Worm (Caenorhabditis elegans): ENCODE data around the gene Y69H2.10.

ce11 chrV:18671811-18672210 lies 1.7 kb downstream of the Y69H2.10 start:
- TF ChIP-seq nhr-76 (tag; optimal IDR thresholded peaks at IDR 0.05): no peak
- no peak for TF ChIP-seq blmp-1 (tag; optimal IDR thresholded peaks at IDR 0.05)
- no peak for TF ChIP-seq lir-3 (tag; optimal IDR thresholded peaks at IDR 0.05; ENCODE audit: poor library complexity)
- TF ChIP-seq sox-4 (tag; optimal IDR thresholded peaks at IDR 0.05): no peak
- TF ChIP-seq nhr-77 (tag; optimal IDR thresholded peaks at IDR 0.05): no peak
- no peak for TF ChIP-seq aly-2 (tag; optimal IDR thresholded peaks at IDR 0.05)
- no peak for TF ChIP-seq aha-1 (tag; optimal IDR thresholded peaks at IDR 0.05)
- no peak for TF ChIP-seq ama-1 (optimal IDR thresholded peaks at IDR 0.05)
- no peak for TF ChIP-seq tbx-2 (tag; optimal IDR thresholded peaks at IDR 0.05)
- TF ChIP-seq lsy-2 (tag; optimal IDR thresholded peaks at IDR 0.05): no peak
- TF ChIP-seq nhr-28 (tag; optimal IDR thresholded peaks at IDR 0.05): no peak
- TF ChIP-seq ceh-88 (GFP tag; IDR thresholded peaks at IDR 0.05): no peak

Measured in whole organism, L1 larva.